Fruit fly (Drosophila melanogaster) whole organism, embryonic: ENCODE measurements around the gene CG1354.

Experiments
- Asciz ChIP-seq: fragments of 200-800 bp; sonication (Bioruptor generic); optimal IDR thresholded peaks from 2 replicates; lab custom pipeline; 2017; ENCODE audit warnings: missing biosample characterization, mild to moderate bottlenecking, missing genetic modification characterization, missing genetic modification reagents
- Bgb ChIP-seq: fragments of 200-800 bp; sonication (Bioruptor generic); IDR thresholded peaks from 2 replicates; pipeline ENCODE4 v1.3.6; 2022; ENCODE audit warnings: missing biosample characterization, missing genetic modification characterization; ENCODE audit not compliant: partially characterized antibody
- CG10267 ChIP-seq: fragments of 200-800 bp; sonication (Bioruptor generic); optimal IDR thresholded peaks from 2 replicates; lab custom pipeline; 2018; ENCODE audit warnings: missing biosample characterization, mild to moderate bottlenecking, missing genetic modification characterization, moderate library complexity
- CG10431 ChIP-seq: fragments of 200-800 bp; sonication (Bioruptor generic); optimal IDR thresholded peaks from 3 replicates; lab custom pipeline; 2018; ENCODE audit warnings: missing biosample characterization, mild to moderate bottlenecking, missing genetic modification characterization
- CG11085 ChIP-seq: fragments of 200-800 bp; sonication (Bioruptor generic); IDR thresholded peaks from 2 replicates; pipeline ENCODE4 v1.3.6; 2022; ENCODE audit warnings: missing biosample characterization, missing genetic modification characterization
- CG11093 ChIP-seq: fragments of 200-800 bp; sonication (Bioruptor generic); IDR thresholded peaks from 3 replicates; pipeline ENCODE4 v1.3.6; 2022; ENCODE audit warnings: missing biosample characterization, missing genetic modification characterization
- CG11504 ChIP-seq: fragments of 200-800 bp; sonication (Bioruptor generic); optimal IDR thresholded peaks from 3 replicates; lab custom pipeline; 2019; ENCODE audit warnings: missing biosample characterization, mild to moderate bottlenecking, missing genetic modification characterization, moderate library complexity
- CG14710 ChIP-seq: fragments of 200-800 bp; sonication (Bioruptor generic); optimal IDR thresholded peaks from 3 replicates; lab custom pipeline; 2019; ENCODE audit warnings: missing biosample characterization, mild to moderate bottlenecking, missing genetic modification characterization, moderate library complexity
- CG15514 ChIP-seq: fragments of 200-800 bp; sonication (Bioruptor generic); optimal IDR thresholded peaks from 3 replicates; lab custom pipeline; 2017; ENCODE audit warnings: missing biosample characterization, missing genetic modification characterization, mild to moderate bottlenecking, moderate library complexity, missing genetic modification reagents
- CG16779 ChIP-seq: fragments of 200-800 bp; sonication (Bioruptor generic); IDR thresholded peaks from 2 replicates; pipeline ENCODE4 v1.3.6; 2022; ENCODE audit warnings: missing biosample characterization, missing genetic modification characterization
- CG16813 ChIP-seq: fragments of 200-800 bp; sonication (Bioruptor generic); IDR thresholded peaks from 3 replicates; pipeline ENCODE4 v1.3.6; 2022; ENCODE audit warnings: missing biosample characterization, missing genetic modification characterization; ENCODE audit not compliant: partially characterized antibody
- CG17361 ChIP-seq: fragments of 200-800 bp; sonication (Bioruptor generic); IDR thresholded peaks from 3 replicates; pipeline ENCODE4 v1.3.6; 2022; ENCODE audit warnings: missing biosample characterization, missing genetic modification characterization
- CG31365 ChIP-seq: fragments of 200-800 bp; sonication (Bioruptor generic); optimal IDR thresholded peaks from 2 replicates; lab custom pipeline; 2018; ENCODE audit warnings: missing biosample characterization, mild to moderate bottlenecking, missing genetic modification characterization
- CG32767 ChIP-seq: fragments of 200-800 bp; sonication (Bioruptor generic); IDR thresholded peaks from 2 replicates; pipeline ENCODE4 v1.3.6; 2022; ENCODE audit warnings: missing biosample characterization, missing genetic modification characterization
- CG32772 ChIP-seq: fragments of 200-800 bp; sonication (Bioruptor generic); IDR thresholded peaks from 2 replicates; pipeline ENCODE4 v1.3.6; 2022; ENCODE audit warnings: missing biosample characterization, missing genetic modification characterization
- CG34422 ChIP-seq: fragments of 200-800 bp; sonication (Bioruptor generic); IDR thresholded peaks from 3 replicates; pipeline ENCODE4 v1.3.6; 2022; ENCODE audit warnings: missing biosample characterization, missing genetic modification characterization
- CG6689 ChIP-seq: fragments of 200-800 bp; sonication (Bioruptor generic); IDR thresholded peaks from 2 replicates; pipeline ENCODE4 v1.3.6; 2022; ENCODE audit warnings: missing biosample characterization, missing genetic modification characterization
- CG6813 ChIP-seq: fragments of 200-800 bp; sonication (Bioruptor generic); optimal IDR thresholded peaks from 2 replicates; lab custom pipeline; 2017; ENCODE audit warnings: missing biosample characterization, missing genetic modification characterization, mild to moderate bottlenecking, moderate library complexity, missing genetic modification reagents
- CG7839 ChIP-seq: fragments of 200-800 bp; sonication (Bioruptor generic); optimal IDR thresholded peaks from 3 replicates; lab custom pipeline; 2018; ENCODE audit warnings: missing biosample characterization, mild to moderate bottlenecking, missing genetic modification characterization, moderate library complexity
- CG8388 ChIP-seq: fragments of 200-800 bp; sonication (Bioruptor generic); optimal IDR thresholded peaks from 2 replicates; lab custom pipeline; 2019; ENCODE audit warnings: missing biosample characterization, mild to moderate bottlenecking, missing genetic modification characterization, moderate library complexity
- CG8944 ChIP-seq: fragments of 200-800 bp; sonication (Bioruptor generic); optimal IDR thresholded peaks from 3 replicates; lab custom pipeline; 2016; ENCODE audit warnings: missing biosample characterization, missing genetic modification characterization
- Hr39 ChIP-seq: fragments of >200 bp; optimal IDR thresholded peaks from 2 replicates; lab custom pipeline; 2017
- Lhr ChIP-seq: fragments of 200-800 bp; sonication (Bioruptor generic); optimal IDR thresholded peaks from 3 replicates; lab custom pipeline; 2017; ENCODE audit warnings: mild to moderate bottlenecking, missing biosample characterization, missing genetic modification reagents, missing genetic modification characterization
- Lim3 ChIP-seq: fragments of 200-800 bp; sonication (Bioruptor generic); IDR thresholded peaks from 2 replicates; pipeline ENCODE4 v1.3.6; 2022; ENCODE audit warnings: missing biosample characterization, missing genetic modification characterization
- Scr ChIP-seq: fragments of 200-800 bp; sonication (Bioruptor generic); IDR thresholded peaks from 2 replicates; pipeline ENCODE4 v1.3.6; 2022; ENCODE audit warnings: missing biosample characterization, missing genetic modification characterization; ENCODE audit not compliant: partially characterized antibody
- Side ChIP-seq: fragments of 200-800 bp; sonication (Bioruptor generic); optimal IDR thresholded peaks from 2 replicates; lab custom pipeline; 2016; ENCODE audit warnings: missing biosample characterization, missing genetic modification characterization
- Taf1 ChIP-seq: fragments of 200-800 bp; sonication (Bioruptor generic); IDR thresholded peaks from 2 replicates; pipeline ENCODE4 v1.3.6; 2022; ENCODE audit warnings: missing biosample characterization, missing genetic modification characterization
- abd-A ChIP-seq: fragments of 200-800 bp; sonication (Bioruptor generic); optimal IDR thresholded peaks from 3 replicates; lab custom pipeline; 2019; ENCODE audit warnings: missing biosample characterization, mild to moderate bottlenecking, missing genetic modification characterization, moderate library complexity
- ac ChIP-seq: fragments of 200-800 bp; sonication (Bioruptor generic); optimal IDR thresholded peaks from 3 replicates; lab custom pipeline; 2017; ENCODE audit warnings: missing biosample characterization, mild to moderate bottlenecking, missing genetic modification characterization
- ash1 ChIP-seq: fragments of 200-800 bp; sonication (Bioruptor generic); optimal IDR thresholded peaks from 2 replicates; lab custom pipeline; 2018; ENCODE audit warnings: missing biosample characterization, mild to moderate bottlenecking, missing genetic modification characterization
- az2 ChIP-seq: fragments of 200-800 bp; sonication (Bioruptor generic); optimal IDR thresholded peaks from 3 replicates; lab custom pipeline; 2016; ENCODE audit warnings: missing biosample characterization, missing genetic modification characterization
- dmrt99B ChIP-seq: fragments of 200-800 bp; sonication (Bioruptor generic); optimal IDR thresholded peaks from 2 replicates; lab custom pipeline; 2018; ENCODE audit warnings: missing biosample characterization, mild to moderate bottlenecking, missing genetic modification characterization, moderate library complexity
- gem ChIP-seq: fragments of 200-800 bp; sonication (Bioruptor generic); optimal IDR thresholded peaks from 2 replicates; lab custom pipeline; 2019; ENCODE audit warnings: missing biosample characterization, mild to moderate bottlenecking, missing genetic modification characterization, moderate library complexity
- gro ChIP-seq: fragments of 200-800 bp; sonication (Bioruptor generic); optimal IDR thresholded peaks from 2 replicates; lab custom pipeline; 2016; ENCODE audit warnings: missing biosample characterization, missing genetic modification characterization
- nerfin-1 ChIP-seq: fragments of 200-800 bp; sonication (Bioruptor generic); optimal IDR thresholded peaks from 3 replicates; lab custom pipeline; 2019; ENCODE audit warnings: missing biosample characterization, mild to moderate bottlenecking, missing genetic modification characterization, moderate library complexity
- onecut ChIP-seq: fragments of 200-800 bp; sonication (Bioruptor generic); IDR thresholded peaks from 2 replicates; pipeline ENCODE4 v1.3.6; 2022; ENCODE audit warnings: missing biosample characterization, missing genetic modification characterization
- phol ChIP-seq: fragments of 200-800 bp; sonication (Bioruptor generic); optimal IDR thresholded peaks from 3 replicates; lab custom pipeline; 2018; ENCODE audit warnings: missing biosample characterization, mild to moderate bottlenecking, missing genetic modification characterization, moderate library complexity
- sc ChIP-seq, 3 experiments: fragments of >200 bp in 2 of 3; fragments of 200-800 bp in 1 of 3; sonication (Bioruptor generic) in 1 of 3; optimal IDR thresholded peaks; 2 replicates in 2 of 3; 3 replicates in 1 of 3; lab custom pipeline; 2017; ENCODE audit warnings: mild to moderate bottlenecking in 1 of 3, missing biosample characterization in 1 of 3, missing genetic modification characterization in 1 of 3, missing genetic modification reagents in 1 of 3
- sens ChIP-seq: fragments of 200-800 bp; sonication (Bioruptor generic); peaks from one replicate; lab custom pipeline; 2016; ENCODE audit warnings: missing biosample characterization, missing genetic modification characterization
- sna ChIP-seq: fragments of 200-800 bp; sonication (Bioruptor generic); IDR thresholded peaks from 2 replicates; pipeline ENCODE4 v1.3.6; 2022; ENCODE audit warnings: missing biosample characterization, missing genetic modification characterization; ENCODE audit not compliant: partially characterized antibody
- sqz ChIP-seq: fragments of 200-800 bp; sonication (Bioruptor generic); optimal IDR thresholded peaks from 3 replicates; lab custom pipeline; 2018; ENCODE audit warnings: missing biosample characterization, mild to moderate bottlenecking, missing genetic modification characterization
- tin ChIP-seq: fragments of 200-800 bp; sonication (Bioruptor generic); optimal IDR thresholded peaks from 3 replicates; lab custom pipeline; 2016; ENCODE audit warnings: missing biosample characterization, missing genetic modification characterization
- unpg ChIP-seq: fragments of 200-800 bp; sonication (Bioruptor generic); optimal IDR thresholded peaks from 3 replicates; lab custom pipeline; 2018; ENCODE audit warnings: missing biosample characterization, mild to moderate bottlenecking, missing genetic modification characterization, moderate library complexity
- usp ChIP-seq: fragments of >200 bp; optimal IDR thresholded peaks from 2 replicates; lab custom pipeline; 2017; ENCODE audit warnings: missing biosample characterization, missing genetic modification characterization
- wek ChIP-seq: fragments of 200-800 bp; sonication (Bioruptor generic); optimal IDR thresholded peaks from 3 replicates; lab custom pipeline; 2018; ENCODE audit warnings: missing biosample characterization, mild to moderate bottlenecking, missing genetic modification characterization, moderate library complexity

The CG1354 gene

dm6 chrX:9751443-9751842, 27.1 kb upstream of the CG1354 start:
- TF ChIP-seq Taf1 (GFP tag; lab: Robert Waterston, UW) = no peak
- TF ChIP-seq CG8388 = no peak
- TF ChIP-seq CG11085 (GFP tag; lab: Robert Waterston, UW) = no peak
- TF ChIP-seq sna (GFP tag; lab: Robert Waterston, UW) = no peak
- no peak for TF ChIP-seq unpg (GFP tag; lab: Kevin White, UChicago)
- TF ChIP-seq CG34422 = no peak
- TF ChIP-seq Lhr (GFP tag; lab: Kevin White, UChicago) = no peak
- no peak for TF ChIP-seq CG11093 (GFP tag; lab: Robert Waterston, UW)
- TF ChIP-seq CG32772 (GFP tag; lab: Robert Waterston, UW) = no peak
- TF ChIP-seq tin (GFP tag; lab: Kevin White, UChicago) = no peak

- TF ChIP-seq CG10431 (GFP tag; lab: Kevin White, UChicago) (no peak), Hr39 (lab: Kevin White, UChicago) (peak; percentile 12), abd-A (tag; lab: Kevin White, UChicago) (no peak), wek (GFP tag; lab: Kevin White, UChicago) (no peak)
- TF ChIP-seq, all 482 proteins: peak for 1
Measured at dm6 chrX:9753353-9753752, 25.2 kb upstream of the CG1354 start.

dm6 chrX:9754474-9754873, 24.1 kb upstream of the CG1354 start:
- TF ChIP-seq CG15514 (GFP tag; lab: Kevin White, UChicago) (no peak), CG16813 (GFP tag; lab: Robert Waterston, UW) (no peak), gro (GFP tag; lab: Kevin White, UChicago) (no peak), Hr39 (lab: Kevin White, UChicago) (peak; percentile 63), sqz (GFP tag; lab: Kevin White, UChicago) (no peak), Bgb (GFP tag; lab: Robert Waterston, UW) (no peak)

dm6 chrX:9757976-9758375, 20.6 kb upstream of the CG1354 start:
- TF ChIP-seq Asciz = no peak
- no peak for TF ChIP-seq nerfin-1
- no peak for TF ChIP-seq CG16779 (GFP tag; lab: Robert Waterston, UW)
- no peak for TF ChIP-seq CG16813 (GFP tag; lab: Robert Waterston, UW)
- TF ChIP-seq ash1 (GFP tag; lab: Kevin White, UChicago) = no peak
- no peak for TF ChIP-seq CG7839 (tag; lab: Kevin White, UChicago)
- TF ChIP-seq CG6689 (GFP tag; lab: Robert Waterston, UW) = 0 out of 2 replicates have a peak, but pooled peaks have one; percentile 10
- TF ChIP-seq CG6813 (GFP tag; lab: Kevin White, UChicago) = no peak
- peak; percentile 38 for TF ChIP-seq sens (GFP tag; lab: Kevin White, UChicago)
- TF ChIP-seq phol (tag; lab: Kevin White, UChicago) = peak; percentile 18
- no peak for TF ChIP-seq Side
- TF ChIP-seq onecut = no peak
- peak; percentile 8 for TF ChIP-seq gem (tag; lab: Kevin White, UChicago)
- no peak for TF ChIP-seq ac
- TF ChIP-seq CG17361 (GFP tag; lab: Robert Waterston, UW) = 0 out of 3 replicates have a peak, but pooled peaks have one; percentile 36
- no peak for TF ChIP-seq CG8944 (GFP tag; lab: Kevin White, UChicago)
- no peak for TF ChIP-seq Lim3 (GFP tag; lab: Robert Waterston, UW)
- no peak for TF ChIP-seq usp
- no peak for TF ChIP-seq az2
- no peak for TF ChIP-seq CG31365 (tag; lab: Kevin White, UChicago)
- TF ChIP-seq CG10267 (tag; lab: Kevin White, UChicago) = peak; percentile 10
- TF ChIP-seq dmrt99B (tag; lab: Kevin White, UChicago) = peak; percentile 14
- TF ChIP-seq CG14710 = peak; percentile 19
- TF ChIP-seq CG11504 (tag; lab: Kevin White, UChicago) = peak; percentile 28
- TF ChIP-seq Scr (GFP tag; lab: Robert Waterston, UW) = no peak
- no peak for TF ChIP-seq CG32767
- TF ChIP-seq sc (optimal IDR thresholded peaks at IDR 0.05; lab: Kevin White, UChicago) = no peak
- no peak for TF ChIP-seq sc (GFP tag; optimal IDR thresholded peaks at IDR 0.05; lab: Kevin White, UChicago)
